Worm (Caenorhabditis elegans) whole organism, L1 larva: ENCODE data around the gene R13H9.6.
A peak's percentile ranks its signal among the peaks of the same experiment; 100 is the strongest.

Experiments
- C04F5.9 ChIP-seq: sonication (generic microtip); optimal IDR thresholded peaks from 2 replicates; lab custom pipeline; 2016; ENCODE audit warnings: missing genetic modification characterization, missing compliant biosample characterization
- C16A3.4 ChIP-seq: fragments of 150-350 bp; optimal IDR thresholded peaks from 2 replicates; lab custom pipeline; 2014; ENCODE audit warnings: missing biosample characterization, missing genetic modification characterization
- C34B4.2 ChIP-seq: sonication (generic microtip); optimal IDR thresholded peaks from 2 replicates; lab custom pipeline; 2017; ENCODE audit warnings: mild to moderate bottlenecking, missing genetic modification characterization, missing compliant biosample characterization
- aha-1 ChIP-seq: fragments of 150-350 bp; optimal IDR thresholded peaks from 2 replicates; lab custom pipeline; 2014; ENCODE audit warnings: missing biosample characterization, missing genetic modification characterization
- alr-1 ChIP-seq: fragments of 200-800 bp; sonication (Bioruptor generic); optimal IDR thresholded peaks from 2 replicates; lab custom pipeline; 2018; ENCODE audit warnings: borderline replicate concordance, mild to moderate bottlenecking, missing genetic modification characterization, missing compliant biosample characterization
- ama-1 ChIP-seq: fragments of 150-350 bp; optimal IDR thresholded peaks from 2 replicates; lab custom pipeline; 2014
- blmp-1 ChIP-seq: fragments of 150-350 bp; optimal IDR thresholded peaks from 2 replicates; lab custom pipeline; 2014; ENCODE audit warnings: missing biosample characterization, missing genetic modification characterization
- ceh-8 ChIP-seq: fragments of 200-800 bp; sonication (Bioruptor generic); optimal IDR thresholded peaks from 2 replicates; lab custom pipeline; 2018; ENCODE audit warnings: mild to moderate bottlenecking, missing genetic modification characterization, moderate library complexity, missing compliant biosample characterization
- ceh-88 ChIP-seq: fragments of 200-800 bp; sonication (Bioruptor generic); IDR thresholded peaks from 2 replicates; pipeline ENCODE4 v1.3.6; 2022; ENCODE audit warnings: missing genetic modification characterization, missing compliant biosample characterization
- ceh-90 ChIP-seq: sonication (generic microtip); optimal IDR thresholded peaks from 2 replicates; lab custom pipeline; 2016; ENCODE audit warnings: missing genetic modification characterization, missing compliant biosample characterization
- dpl-1 ChIP-seq, 3 experiments: fragments of 150-350 bp in 2 of 3; sonication (generic microtip) in 1 of 3; optimal IDR thresholded peaks; 2 replicates each; lab custom pipeline; 2014 to 2017; ENCODE audit warnings: missing biosample characterization in 3 of 3, missing genetic modification characterization in 3 of 3, missing genetic modification reagents in 3 of 3
- dsc-1 ChIP-seq: sonication (generic microtip); optimal IDR thresholded peaks from 2 replicates; lab custom pipeline; 2016; ENCODE audit warnings: mild to moderate bottlenecking, missing genetic modification characterization, missing compliant biosample characterization
- efl-1 ChIP-seq, 4 experiments: fragments of 150-350 bp; optimal IDR thresholded peaks in 3 of 4; peaks in 1 of 4; 1 replicate in 1 of 4; 2 replicates in 3 of 4; lab custom pipeline; 2014; ENCODE audit warnings: missing biosample characterization in 2 of 4, missing genetic modification characterization in 2 of 4, missing genetic modification reagents in 2 of 4
- egl-13 ChIP-seq: sonication (generic microtip); optimal IDR thresholded peaks from 2 replicates; lab custom pipeline; 2016; ENCODE audit warnings: missing genotype, missing genetic modification reagents, missing genetic modification characterization, missing compliant biosample characterization
- elt-3 ChIP-seq, 6 experiments: fragments of 150-350 bp in 1 of 6; sonication (generic microtip); optimal IDR thresholded peaks; 2 replicates each; lab custom pipeline; 2017 to 2018; ENCODE audit warnings: missing biosample characterization in 6 of 6, missing genetic modification characterization in 6 of 6, inconsistent platforms in 1 of 6
- fos-1 ChIP-seq: fragments of 150-350 bp; optimal IDR thresholded peaks from 2 replicates; lab custom pipeline; 2014; ENCODE audit warnings: missing biosample characterization, missing genetic modification characterization
- grh-1 ChIP-seq: fragments of 200-800 bp; sonication (Bioruptor generic); IDR thresholded peaks from 2 replicates; pipeline ENCODE4 v1.3.6; 2022; ENCODE audit warnings: missing genetic modification reagents, missing genetic modification characterization, missing compliant biosample characterization
- hlh-17 ChIP-seq: fragments of 200-800 bp; sonication (Bioruptor generic); optimal IDR thresholded peaks from 2 replicates; lab custom pipeline; 2018; ENCODE audit warnings: missing genetic modification characterization, mild to moderate bottlenecking, missing compliant biosample characterization, moderate library complexity, borderline replicate concordance
- irx-1 ChIP-seq: sonication (generic microtip); optimal IDR thresholded peaks from 2 replicates; lab custom pipeline; 2016; ENCODE audit warnings: missing genetic modification characterization, missing compliant biosample characterization
- isw-1 ChIP-seq: fragments of 200-800 bp; sonication (Bioruptor generic); IDR thresholded peaks from 2 replicates; pipeline ENCODE4 v1.3.6; 2022; ENCODE audit warnings: missing genetic modification characterization, missing compliant biosample characterization
- lin-13 ChIP-seq: fragments of 150-350 bp; optimal IDR thresholded peaks from 2 replicates; lab custom pipeline; 2014; ENCODE audit warnings: missing biosample characterization, missing genetic modification reagents, missing genetic modification characterization
- lin-14 ChIP-seq: fragments of 200-800 bp; sonication (Bioruptor generic); optimal IDR thresholded peaks from 2 replicates; lab custom pipeline; 2018; ENCODE audit warnings: mild to moderate bottlenecking, missing genetic modification characterization, moderate library complexity, missing compliant biosample characterization
- lin-35 ChIP-seq, 2 experiments: fragments of 150-350 bp; optimal IDR thresholded peaks; 2 replicates each; lab custom pipeline; 2014; ENCODE audit warnings: missing biosample characterization in 2 of 2, missing genetic modification characterization in 2 of 2, missing genetic modification reagents in 2 of 2
- lin-39 ChIP-seq: fragments of 150-350 bp; optimal IDR thresholded peaks from 2 replicates; lab custom pipeline; 2014; ENCODE audit warnings: missing biosample characterization, missing genetic modification reagents, missing genetic modification characterization
- lir-3 ChIP-seq: sonication (generic microtip); optimal IDR thresholded peaks from 2 replicates; lab custom pipeline; 2016; ENCODE audit warnings: mild to moderate bottlenecking, missing genetic modification characterization, moderate library complexity, missing compliant biosample characterization; ENCODE audit not compliant: poor library complexity
- lsy-2 ChIP-seq, 2 experiments: fragments of 150-350 bp; optimal IDR thresholded peaks; 2 replicates each; lab custom pipeline; 2014; ENCODE audit warnings: missing biosample characterization in 2 of 2, missing genetic modification characterization in 2 of 2
- mdl-1 ChIP-seq, 2 experiments: fragments of 150-350 bp; optimal IDR thresholded peaks; 2 replicates each; lab custom pipeline; 2014 to 2017; ENCODE audit warnings: missing biosample characterization in 2 of 2, missing genetic modification characterization in 2 of 2, inconsistent platforms in 1 of 2
- mep-1 ChIP-seq: fragments of 150-350 bp; optimal IDR thresholded peaks from 2 replicates; lab custom pipeline; 2014; ENCODE audit warnings: missing biosample characterization, missing genetic modification characterization
- nhr-12 ChIP-seq: sonication (generic microtip); optimal IDR thresholded peaks from 2 replicates; lab custom pipeline; 2017; ENCODE audit warnings: missing biosample characterization, missing genetic modification characterization
- nhr-19 ChIP-seq: fragments of 200-800 bp; sonication (Bioruptor generic); conservative IDR thresholded peaks from 2 replicates; pipeline ENCODE4 v1.3.6; 2022; ENCODE audit warnings: missing genetic modification characterization, missing compliant biosample characterization
- nhr-20 ChIP-seq: sonication (generic microtip); optimal IDR thresholded peaks from 2 replicates; lab custom pipeline; 2016; ENCODE audit warnings: mild to moderate bottlenecking, missing genetic modification characterization, missing compliant biosample characterization
- nhr-237 ChIP-seq: fragments of 150-350 bp; optimal IDR thresholded peaks from 2 replicates; lab custom pipeline; 2014; ENCODE audit warnings: missing biosample characterization, missing genetic modification characterization
- nhr-28 ChIP-seq: fragments of 150-350 bp; optimal IDR thresholded peaks from 2 replicates; lab custom pipeline; 2014; ENCODE audit warnings: missing biosample characterization, missing genetic modification characterization
- nhr-47 ChIP-seq: sonication (generic microtip); optimal IDR thresholded peaks from 2 replicates; lab custom pipeline; 2016; ENCODE audit warnings: mild to moderate bottlenecking, missing genetic modification characterization, moderate library complexity, missing compliant biosample characterization
- nhr-71 ChIP-seq: sonication (generic microtip); optimal IDR thresholded peaks from 2 replicates; lab custom pipeline; 2016; ENCODE audit warnings: mild to moderate bottlenecking, missing genetic modification characterization, moderate library complexity, missing compliant biosample characterization
- nhr-76 ChIP-seq: sonication (generic microtip); optimal IDR thresholded peaks from 2 replicates; lab custom pipeline; 2017; ENCODE audit warnings: missing biosample characterization, missing genetic modification characterization
- nhr-85 ChIP-seq: sonication (generic microtip); peaks from one replicate; lab custom pipeline; 2016; ENCODE audit warnings: missing genetic modification characterization, inconsistent platforms, missing compliant biosample characterization
- nhr-90 ChIP-seq: sonication (generic microtip); optimal IDR thresholded peaks from 2 replicates; lab custom pipeline; 2016; ENCODE audit warnings: mild to moderate bottlenecking, missing genetic modification characterization, missing compliant biosample characterization; ENCODE audit not compliant: poor library complexity
- pag-3 ChIP-seq: sonication (generic microtip); optimal IDR thresholded peaks from 2 replicates; lab custom pipeline; 2017; ENCODE audit warnings: missing genetic modification characterization, mild to moderate bottlenecking, missing compliant biosample characterization, antibody characterized with exemption, borderline replicate concordance; ENCODE audit not compliant: insufficient read depth
- pax-3 ChIP-seq: fragments of 200-800 bp; sonication (Bioruptor generic); optimal IDR thresholded peaks from 2 replicates; lab custom pipeline; 2018; ENCODE audit warnings: mild to moderate bottlenecking, missing genetic modification characterization, moderate library complexity, missing compliant biosample characterization
- pqm-1 ChIP-seq: sonication (generic microtip); optimal IDR thresholded peaks from 3 replicates; lab custom pipeline; 2017; ENCODE audit warnings: missing biosample characterization, missing genetic modification characterization
- snu-23 ChIP-seq: sonication (generic microtip); optimal IDR thresholded peaks from 2 replicates; lab custom pipeline; 2016; ENCODE audit warnings: missing genetic modification characterization, missing compliant biosample characterization
- sox-4 ChIP-seq: sonication (generic microtip); optimal IDR thresholded peaks from 2 replicates; lab custom pipeline; 2016; ENCODE audit warnings: missing genetic modification characterization, missing compliant biosample characterization
- sup-37 ChIP-seq: fragments of 200-800 bp; sonication (Bioruptor generic); optimal IDR thresholded peaks from 2 replicates; lab custom pipeline; 2018; ENCODE audit warnings: mild to moderate bottlenecking, missing genetic modification characterization, missing compliant biosample characterization
- swsn-7 ChIP-seq: sonication (generic microtip); optimal IDR thresholded peaks from 2 replicates; lab custom pipeline; 2016; ENCODE audit warnings: missing genetic modification characterization, missing compliant biosample characterization
- unc-130 ChIP-seq: fragments of 150-350 bp; optimal IDR thresholded peaks from 2 replicates; lab custom pipeline; 2017; ENCODE audit warnings: missing biosample characterization, missing genetic modification characterization, inconsistent platforms
- unc-30 ChIP-seq: sonication (generic microtip); optimal IDR thresholded peaks from 2 replicates; lab custom pipeline; 2017; ENCODE audit warnings: missing biosample characterization, missing genetic modification characterization
- unc-86 ChIP-seq: sonication (generic microtip); optimal IDR thresholded peaks from 2 replicates; lab custom pipeline; 2016; ENCODE audit warnings: missing genetic modification characterization, missing compliant biosample characterization
- vab-15 ChIP-seq: sonication (generic microtip); optimal IDR thresholded peaks from 2 replicates; lab custom pipeline; 2017; ENCODE audit warnings: missing genotype, mild to moderate bottlenecking, missing genetic modification characterization, missing compliant biosample characterization
- xbp-1 ChIP-seq: sonication (generic microtip); optimal IDR thresholded peaks from 2 replicates; lab custom pipeline; 2016; ENCODE audit warnings: missing genetic modification characterization, missing compliant biosample characterization
- zip-4 ChIP-seq: fragments of 200-800 bp; sonication (Bioruptor generic); optimal IDR thresholded peaks from 2 replicates; lab custom pipeline; 2018; ENCODE audit warnings: mild to moderate bottlenecking, missing genetic modification characterization, moderate library complexity, missing compliant biosample characterization
- ztf-11 ChIP-seq, 2 experiments: sonication (generic microtip); optimal IDR thresholded peaks; 2 replicates each; lab custom pipeline; 2016 to 2017; ENCODE audit warnings: missing genetic modification characterization in 2 of 2, missing biosample characterization in 1 of 2, missing compliant biosample characterization in 1 of 2
- ztf-4 ChIP-seq: fragments of 150-350 bp; optimal IDR thresholded peaks from 2 replicates; lab custom pipeline; 2014; ENCODE audit warnings: missing biosample characterization, missing genetic modification characterization

R13H9.6 gene

ce11 chrIV:5100145-5100544, 31.7 kb upstream of the R13H9.6 start (continued):
- TF ChIP-seq lin-35 (GFP tag; optimal IDR thresholded peaks at IDR 0.05; lab: Kevin White, UChicago): no peak
- TF ChIP-seq ztf-11 (tag; optimal IDR thresholded peaks at IDR 0.05; lab: Kevin White, UChicago): no peak
- TF ChIP-seq fos-1 (tag; lab: Kevin White, UChicago): no peak
- TF ChIP-seq snu-23 (GFP tag; lab: Kevin White, UChicago): peak; percentile 4
- TF ChIP-seq nhr-19: peak; percentile 28; the same call in 1 of the 2 replicates
- no peak for TF ChIP-seq sup-37 (GFP tag; lab: Kevin White, UChicago)
- TF ChIP-seq ceh-8 (GFP tag; lab: Kevin White, UChicago): no peak
- no peak for TF ChIP-seq pax-3
- TF ChIP-seq nhr-237 (tag; lab: Kevin White, UChicago): no peak
- TF ChIP-seq C16A3.4 (tag; lab: Kevin White, UChicago): no peak
- no peak for TF ChIP-seq blmp-1 (tag; lab: Kevin White, UChicago)
- no peak for TF ChIP-seq lin-39
- TF ChIP-seq ceh-90 (tag; lab: Kevin White, UChicago): no peak
- no peak for TF ChIP-seq dsc-1 (tag; lab: Kevin White, UChicago)
- TF ChIP-seq swsn-7: peak; percentile 9
- no peak for TF ChIP-seq nhr-28 (tag; lab: Kevin White, UChicago)
- TF ChIP-seq lin-14 (GFP tag; lab: Kevin White, UChicago): peak; percentile 89
- TF ChIP-seq ama-1 (lab: Kevin White, UChicago): no peak
- TF ChIP-seq lin-13 (GFP tag; lab: Kevin White, UChicago): no peak
- no peak for TF ChIP-seq isw-1 (GFP tag; lab: Robert Waterston, UW)
- TF ChIP-seq mep-1 (tag; lab: Kevin White, UChicago): peak; percentile 23
- TF ChIP-seq elt-3 (tag; optimal IDR thresholded peaks at IDR 0.05; lab: Kevin White, UChicago): no peak
- TF ChIP-seq unc-130 (tag; lab: Kevin White, UChicago): no peak
- TF ChIP-seq sox-4 (tag; lab: Kevin White, UChicago): no peak
- TF ChIP-seq ceh-88: no peak
- TF ChIP-seq aha-1 (tag; lab: Kevin White, UChicago): no peak
- peak; percentile 17 for TF ChIP-seq nhr-71 (tag; lab: Kevin White, UChicago)
- TF ChIP-seq C04F5.9 (tag; lab: Kevin White, UChicago): no peak
- no peak for TF ChIP-seq alr-1
- no peak for TF ChIP-seq nhr-90
- no peak for TF ChIP-seq unc-30 (tag; lab: Kevin White, UChicago)
- no peak for TF ChIP-seq pag-3 (tag; lab: Kevin White, UChicago)
- TF ChIP-seq vab-15: no peak
- no peak for TF ChIP-seq ztf-4 (tag; lab: Kevin White, UChicago)
- TF ChIP-seq mdl-1 (tag; optimal IDR thresholded peaks at IDR 0.05; lab: Kevin White, UChicago): no peak
- TF ChIP-seq nhr-85 (tag; lab: Kevin White, UChicago): no peak
- no peak for TF ChIP-seq nhr-76
- TF ChIP-seq nhr-20: no peak
- no peak for TF ChIP-seq hlh-17
- no peak for TF ChIP-seq irx-1 (tag; lab: Kevin White, UChicago)
- TF ChIP-seq egl-13: no peak
- TF ChIP-seq grh-1 (GFP tag; lab: Robert Waterston, UW): no peak
- TF ChIP-seq nhr-47 (tag; lab: Kevin White, UChicago): peak; percentile 47
- peak in 1 of 2 experiments; percentile 1 for TF ChIP-seq efl-1 (optimal IDR thresholded peaks at IDR 0.05; lab: Kevin White, UChicago)
- peak in 1 of 2 experiments; percentile 71 for TF ChIP-seq efl-1 (GFP tag; optimal IDR thresholded peaks at IDR 0.05 in 1 of 2; lab: Kevin White, UChicago)
- no peak for TF ChIP-seq lir-3 (tag; lab: Kevin White, UChicago)
- no peak for TF ChIP-seq xbp-1
- no peak for TF ChIP-seq nhr-12
- TF ChIP-seq lsy-2 (tag; optimal IDR thresholded peaks at IDR 0.05; lab: Kevin White, UChicago): peak in 1 of 2 experiments; percentile 44
- no peak for TF ChIP-seq pqm-1
- TF ChIP-seq unc-86 (tag; lab: Kevin White, UChicago): no peak
- TF ChIP-seq zip-4: no peak
- TF ChIP-seq dpl-1 (GFP tag; optimal IDR thresholded peaks at IDR 0.05; lab: Kevin White, UChicago): peak in 1 of 3 experiments; percentile 29
- no peak for TF ChIP-seq C34B4.2 (tag; lab: Kevin White, UChicago)
